Worm (Caenorhabditis elegans): ENCODE data around the gene ctbp-1.

Gene ctbp-1

DNA sequence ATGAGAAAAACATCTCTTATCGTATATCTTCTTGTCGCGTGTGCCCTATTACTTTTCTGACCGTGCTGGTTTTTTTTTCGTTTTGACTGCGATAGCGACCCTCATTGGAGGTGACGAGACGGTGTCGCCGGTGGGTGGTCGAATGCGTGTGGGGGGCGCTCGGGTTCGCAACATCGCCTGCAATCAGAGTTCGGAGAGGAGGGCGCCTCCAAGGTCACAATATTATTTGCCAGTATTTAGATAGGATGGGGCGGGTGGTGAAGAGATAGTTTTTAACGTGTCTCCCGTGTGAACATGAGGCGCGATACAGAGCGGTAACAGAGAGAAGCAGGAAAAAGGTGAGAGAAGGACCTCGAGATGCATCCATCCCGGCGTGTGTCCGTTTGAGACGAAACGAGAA is 41.6 kb upstream of the ctbp-1 start:
- TF ChIP-seq hnd-1 (tag; optimal IDR thresholded peaks at IDR 0.05), result no peak
- peak; percentile 65 for TF ChIP-seq hmg-4 (GFP tag; optimal IDR thresholded peaks at IDR 0.05)

DNA sequence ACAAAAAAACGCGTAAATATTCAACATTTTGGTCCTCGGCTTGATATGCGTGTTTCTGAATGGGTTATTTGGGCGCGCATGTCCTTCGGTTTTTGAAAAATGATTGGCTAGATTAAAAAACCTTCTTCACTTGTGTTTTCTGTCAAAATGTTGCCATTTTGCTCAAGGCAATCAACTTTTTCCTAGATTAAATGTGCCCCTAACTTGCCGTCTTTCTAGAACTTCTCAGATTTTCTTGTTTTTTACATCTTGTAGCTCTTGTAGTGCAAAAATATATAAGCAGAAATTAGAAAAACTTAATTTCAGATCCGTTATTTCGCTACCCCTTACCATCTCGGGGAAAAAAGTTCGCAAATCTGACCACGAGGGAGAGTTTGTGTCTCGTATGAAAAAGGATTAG is 40.7 kb upstream of the ctbp-1 start, which contains the start of gene hbl-1:
TSS of gene hbl-1 (plus strand) at position 301 of the 400 bp plus-strand sequence.
- no peak for TF ChIP-seq pes-1 (GFP tag; IDR thresholded peaks at IDR 0.05)
- TF ChIP-seq B0310.2 (tag; optimal IDR thresholded peaks at IDR 0.05), result no peak
- TF ChIP-seq sea-1 (GFP tag; conservative IDR thresholded peaks at IDR 0.05), result no peak
- TF ChIP-seq tra-4 (tag; optimal IDR thresholded peaks at IDR 0.05), result no peak
- TF ChIP-seq aly-1 (tag; optimal IDR thresholded peaks at IDR 0.05), result no peak
- TF ChIP-seq ets-7 (tag; optimal IDR thresholded peaks at IDR 0.05), result no peak
- no peak for TF ChIP-seq flt-1 (GFP tag; IDR thresholded peaks at IDR 0.05)
- TF ChIP-seq scrt-1 (GFP tag; IDR thresholded peaks at IDR 0.05), result no peak
- TF ChIP-seq tbx-11 (GFP tag; IDR thresholded peaks at IDR 0.05), result no peak
- no peak for TF ChIP-seq hmbx-1 (tag; optimal IDR thresholded peaks at IDR 0.05)

DNA sequence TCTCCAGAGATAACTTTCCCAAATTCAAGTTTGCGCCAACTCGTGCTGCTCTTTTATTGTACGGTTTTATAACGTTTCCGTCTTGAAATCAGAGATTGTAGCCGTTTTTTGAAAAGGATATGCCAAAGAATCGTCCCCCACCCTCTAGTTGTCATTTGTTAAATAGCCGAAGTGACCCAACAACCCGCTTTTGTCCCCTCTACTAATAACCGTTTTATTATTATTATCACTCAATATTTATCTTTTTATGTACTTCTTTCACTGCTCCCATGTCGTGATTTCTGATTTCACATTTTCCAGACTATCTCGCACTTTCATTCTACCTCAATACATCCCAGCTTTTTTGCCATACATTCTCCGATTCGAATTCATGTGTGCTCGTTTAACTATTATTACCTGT is 35.5 kb upstream of the ctbp-1 start:
- TF ChIP-seq hmg-4 (GFP tag; optimal IDR thresholded peaks at IDR 0.05) (no peak), ama-1 (optimal IDR thresholded peaks at IDR 0.05) (peak; percentile 76)

ce11 chrX:5828085-5828484 is 34.4 kb upstream of the ctbp-1 start:
- TF ChIP-seq flt-1 (GFP tag; IDR thresholded peaks at IDR 0.05), result no peak
- no peak for TF ChIP-seq B0310.2 (tag; optimal IDR thresholded peaks at IDR 0.05)
- TF ChIP-seq hmbx-1 (tag; optimal IDR thresholded peaks at IDR 0.05), result no peak
- TF ChIP-seq ceh-13 (GFP tag; optimal IDR thresholded peaks at IDR 0.05), result no peak
- TF ChIP-seq ets-7 (tag; optimal IDR thresholded peaks at IDR 0.05), result no peak
- TF ChIP-seq tbx-11 (GFP tag; IDR thresholded peaks at IDR 0.05), result no peak
- TF ChIP-seq F13C5.2 (tag; optimal IDR thresholded peaks at IDR 0.05), result no peak
- TF ChIP-seq scrt-1 (GFP tag; IDR thresholded peaks at IDR 0.05), result no peak
- no peak for TF ChIP-seq ceh-36 (tag; optimal IDR thresholded peaks at IDR 0.05)

DNA sequence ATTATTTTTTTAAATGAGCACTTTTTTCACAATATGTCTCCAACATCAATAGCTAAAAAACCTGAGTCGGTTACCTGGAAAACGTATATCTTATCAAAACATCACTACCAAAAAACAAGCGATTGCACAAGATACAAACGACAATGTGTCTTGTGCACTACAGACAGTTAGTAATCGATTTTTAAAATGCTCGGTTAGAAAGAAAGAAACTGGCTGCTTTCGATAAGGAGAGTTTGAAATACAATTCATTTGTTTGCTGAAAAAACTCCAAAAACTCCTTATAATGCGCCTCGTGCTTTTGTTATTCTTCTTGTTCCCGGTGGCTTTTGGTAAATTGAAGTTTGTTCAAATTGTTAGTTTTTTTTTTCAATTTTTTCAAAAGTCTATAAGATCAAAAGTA is 33.3 kb upstream of the ctbp-1 start, which contains the start of gene acp-5:
TSS of gene acp-5 (plus strand) at position 261 of the 400 bp plus-strand sequence.
- TF ChIP-seq flt-1 (GFP tag; IDR thresholded peaks at IDR 0.05) (no peak), pes-1 (GFP tag; IDR thresholded peaks at IDR 0.05) (no peak)

DNA sequence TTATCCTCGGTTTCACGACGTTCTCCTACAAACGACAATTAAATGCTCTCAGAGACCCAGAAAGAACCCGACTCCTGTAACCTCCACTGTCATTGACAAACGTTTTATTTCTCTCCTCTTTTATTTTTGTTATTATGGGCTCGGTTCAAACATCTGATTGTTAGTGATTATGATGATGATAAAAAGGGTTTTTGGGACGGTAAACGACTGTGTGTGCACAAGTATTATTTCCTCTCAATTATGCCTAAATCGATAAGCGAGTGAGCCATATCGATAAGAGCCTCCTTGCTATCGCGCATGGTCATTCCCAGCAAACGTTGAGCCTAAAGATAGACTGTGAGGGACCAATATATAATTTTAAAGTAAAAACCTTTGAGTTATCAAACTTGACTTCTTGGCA is 30.7 kb upstream of the ctbp-1 start:
- TF ChIP-seq ceh-13 (GFP tag; optimal IDR thresholded peaks at IDR 0.05) (no peak), tbx-11 (GFP tag; IDR thresholded peaks at IDR 0.05) (no peak), F13C5.2 (tag; optimal IDR thresholded peaks at IDR 0.05) (no peak), scrt-1 (GFP tag; IDR thresholded peaks at IDR 0.05) (no peak), hnd-1 (tag; optimal IDR thresholded peaks at IDR 0.05) (no peak), hmg-4 (GFP tag; optimal IDR thresholded peaks at IDR 0.05) (no peak), flt-1 (GFP tag; IDR thresholded peaks at IDR 0.05) (no peak), tbx-37 (GFP tag; conservative IDR thresholded peaks at IDR 0.05) (no peak), B0310.2 (tag; optimal IDR thresholded peaks at IDR 0.05) (no peak), ceh-36 (tag; optimal IDR thresholded peaks at IDR 0.05) (no peak), aly-1 (tag; optimal IDR thresholded peaks at IDR 0.05) (no peak), ama-1 (optimal IDR thresholded peaks at IDR 0.05) (no peak), sea-1 (GFP tag; conservative IDR thresholded peaks at IDR 0.05) (no peak), pes-1 (GFP tag; IDR thresholded peaks at IDR 0.05) (no peak), tra-4 (tag; optimal IDR thresholded peaks at IDR 0.05) (no peak)

DNA sequence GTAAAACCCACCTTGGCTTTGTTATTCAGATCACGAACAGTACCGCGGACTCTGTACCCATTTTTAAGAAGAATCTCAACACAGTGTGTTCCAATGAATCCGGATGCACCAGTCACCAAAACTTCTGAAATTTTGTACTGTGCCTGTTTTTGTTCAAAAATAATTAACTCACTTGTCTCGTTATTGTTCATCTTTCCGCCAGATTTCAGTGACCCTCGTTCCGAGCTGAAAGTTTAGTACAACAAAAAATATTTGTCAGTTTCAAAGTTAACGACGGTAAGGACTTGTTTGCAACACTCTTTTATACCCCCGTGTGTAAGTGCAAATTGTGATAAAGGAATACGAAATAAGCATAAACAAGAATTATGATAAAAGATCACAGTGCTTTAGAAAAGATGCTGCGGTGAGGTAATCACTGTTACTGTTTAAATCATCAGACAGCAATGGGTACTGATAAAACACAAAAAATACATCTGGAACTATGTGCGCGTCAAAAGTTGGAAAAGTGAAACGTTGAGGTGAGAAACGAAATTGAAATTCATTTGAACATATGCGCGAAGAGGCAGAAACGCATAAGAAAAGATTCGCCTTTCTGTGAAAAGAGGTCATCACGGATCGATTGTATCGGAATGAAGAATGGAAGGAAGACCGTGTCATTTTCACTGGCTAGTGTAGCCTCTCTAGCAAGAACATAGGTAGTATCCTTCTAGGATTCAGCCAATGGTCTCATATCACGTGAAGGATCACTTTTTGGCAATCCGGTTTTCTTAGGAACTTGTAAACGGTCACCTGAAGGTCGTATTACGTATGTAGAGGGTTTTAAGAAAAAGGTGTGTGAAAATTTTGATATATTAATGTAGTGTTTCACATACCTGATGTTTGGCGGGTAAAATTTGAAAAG is 27.7 kb upstream of the ctbp-1 start, which contains the start of gene F13D11.4:
TSS of gene F13D11.4 (minus strand) at position 225 of the 901 bp plus-strand sequence.
- TF ChIP-seq pes-1 (GFP tag; IDR thresholded peaks at IDR 0.05) (no peak), aly-1 (tag; optimal IDR thresholded peaks at IDR 0.05) (no peak), ets-7 (tag; optimal IDR thresholded peaks at IDR 0.05) (no peak), ceh-36 (tag; optimal IDR thresholded peaks at IDR 0.05) (no peak), tbx-11 (GFP tag; IDR thresholded peaks at IDR 0.05) (no peak), hmbx-1 (tag; optimal IDR thresholded peaks at IDR 0.05) (no peak), hmg-4 (GFP tag; optimal IDR thresholded peaks at IDR 0.05) (no peak), tra-4 (tag; optimal IDR thresholded peaks at IDR 0.05) (no peak)

DNA sequence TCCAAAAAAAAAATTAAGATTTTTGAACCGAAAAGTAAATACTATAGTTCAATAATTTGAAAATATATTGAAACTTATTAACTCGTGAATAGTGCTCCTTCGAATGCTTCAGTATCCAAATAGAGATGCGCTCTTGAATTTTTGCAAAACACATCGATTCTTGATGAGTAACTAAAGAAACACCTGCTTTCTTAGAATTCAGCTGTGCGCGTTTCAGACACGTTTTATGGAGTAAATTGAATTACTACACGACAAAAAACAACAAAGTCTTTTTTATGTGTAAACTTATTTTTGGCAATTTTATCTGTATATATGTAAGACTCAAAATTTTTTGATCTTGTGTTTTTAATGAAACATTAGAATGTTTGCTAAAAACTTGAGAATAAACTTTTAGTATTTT is 26.0 kb upstream of the ctbp-1 start:
- TF ChIP-seq F13C5.2 (tag; optimal IDR thresholded peaks at IDR 0.05) (no peak), hmbx-1 (tag; optimal IDR thresholded peaks at IDR 0.05) (no peak)

ce11 chrX:5837035-5837434 is 25.5 kb upstream of the ctbp-1 start:
- TF ChIP-seq hmg-4 (GFP tag; optimal IDR thresholded peaks at IDR 0.05), result no peak
- no peak for TF ChIP-seq aly-1 (tag; optimal IDR thresholded peaks at IDR 0.05)
- TF ChIP-seq hnd-1 (tag; optimal IDR thresholded peaks at IDR 0.05), result no peak
- no peak for TF ChIP-seq sea-1 (GFP tag; conservative IDR thresholded peaks at IDR 0.05)
- no peak for TF ChIP-seq tbx-11 (GFP tag; IDR thresholded peaks at IDR 0.05)
- no peak for TF ChIP-seq flt-1 (GFP tag; IDR thresholded peaks at IDR 0.05)
- TF ChIP-seq tra-4 (tag; optimal IDR thresholded peaks at IDR 0.05), result no peak
- TF ChIP-seq hmbx-1 (tag; optimal IDR thresholded peaks at IDR 0.05), result no peak
- no peak for TF ChIP-seq ceh-13 (GFP tag; optimal IDR thresholded peaks at IDR 0.05)
- no peak for TF ChIP-seq ama-1 (optimal IDR thresholded peaks at IDR 0.05)
- TF ChIP-seq ceh-36 (tag; optimal IDR thresholded peaks at IDR 0.05), result no peak
- TF ChIP-seq scrt-1 (GFP tag; IDR thresholded peaks at IDR 0.05), result no peak
- no peak for TF ChIP-seq ets-7 (tag; optimal IDR thresholded peaks at IDR 0.05)
- no peak for TF ChIP-seq F13C5.2 (tag; optimal IDR thresholded peaks at IDR 0.05)
- TF ChIP-seq B0310.2 (tag; optimal IDR thresholded peaks at IDR 0.05), result no peak
- no peak for TF ChIP-seq pes-1 (GFP tag; IDR thresholded peaks at IDR 0.05)
- TF ChIP-seq tbx-37 (GFP tag; conservative IDR thresholded peaks at IDR 0.05), result no peak

Measured in whole organism, early embryonic.